Worm (Caenorhabditis elegans) whole organism, L4 larva: ENCODE measurements around the gene C33A12.19.

ENCODE experiments used
- D1046.2 ChIP-seq: fragments of 200-800 bp; sonication (Bioruptor generic); IDR thresholded peaks from 2 replicates; pipeline ENCODE4 v1.3.6; 2022; ENCODE audit warnings: missing genetic modification characterization, missing compliant biosample characterization
- F10B5.3 ChIP-seq: sonication (generic microtip); optimal IDR thresholded peaks from 2 replicates; lab custom pipeline; 2016; ENCODE audit warnings: mild to moderate bottlenecking, missing genetic modification characterization, missing compliant biosample characterization
- F37D6.2 ChIP-seq: sonication (generic microtip); optimal IDR thresholded peaks from 2 replicates; lab custom pipeline; 2016; ENCODE audit warnings: mild to moderate bottlenecking, missing genetic modification characterization, missing compliant biosample characterization
- F44E2.7 ChIP-seq: fragments of 200-800 bp; sonication (Bioruptor generic); IDR thresholded peaks from 2 replicates; pipeline ENCODE4 v2.1.2; 2022; ENCODE audit warnings: missing genetic modification characterization, missing compliant biosample characterization
- R02D3.7 ChIP-seq: fragments of 150-350 bp; sonication (generic microtip); optimal IDR thresholded peaks from 3 replicates; lab custom pipeline; 2014; ENCODE audit warnings: missing biosample characterization, missing genetic modification characterization
- T20F7.1 ChIP-seq: fragments of 200-800 bp; sonication (Bioruptor generic); optimal IDR thresholded peaks from 2 replicates; lab custom pipeline; 2018; ENCODE audit warnings: mild to moderate bottlenecking, missing genetic modification characterization, missing compliant biosample characterization
- Y105C5A.15 ChIP-seq: fragments of 200-800 bp; sonication (Bioruptor generic); IDR thresholded peaks from 2 replicates; pipeline ENCODE4 v1.3.6; 2022; ENCODE audit warnings: missing genetic modification characterization, missing compliant biosample characterization
- Y5F2A.4 ChIP-seq: fragments of 200-800 bp; sonication (Bioruptor generic); optimal IDR thresholded peaks from 2 replicates; lab custom pipeline; 2018; ENCODE audit warnings: mild to moderate bottlenecking, missing genetic modification characterization, missing compliant biosample characterization
- ZK337.2 ChIP-seq: fragments of 200-800 bp; sonication (Bioruptor generic); IDR thresholded peaks from 2 replicates; pipeline ENCODE4 v1.3.6; 2022; ENCODE audit warnings: missing genetic modification reagents, missing genetic modification characterization, missing compliant biosample characterization
- aha-1 ChIP-seq: fragments of 150-350 bp; peaks from one replicate; lab custom pipeline; 2014; ENCODE audit warnings: missing biosample characterization, missing genetic modification characterization
- aly-2 ChIP-seq: sonication (generic microtip); optimal IDR thresholded peaks from 2 replicates; lab custom pipeline; 2018; ENCODE audit warnings: missing biosample characterization, missing genetic modification characterization
- ama-1 ChIP-seq: fragments of 150-350 bp; optimal IDR thresholded peaks from 2 replicates; lab custom pipeline; 2014; ENCODE audit warnings: inconsistent platforms, mixed read lengths
- ceh-62 ChIP-seq: sonication (generic microtip); optimal IDR thresholded peaks from 2 replicates; lab custom pipeline; 2017; ENCODE audit warnings: missing biosample characterization, missing genetic modification characterization
- ces-1 ChIP-seq: fragments of 150-350 bp; sonication (generic microtip); optimal IDR thresholded peaks from 4 replicates; lab custom pipeline; 2014; ENCODE audit warnings: missing biosample characterization, missing genetic modification reagents, missing genetic modification characterization
- daf-12 ChIP-seq: fragments of 150-350 bp; optimal IDR thresholded peaks from 2 replicates; lab custom pipeline; 2014; ENCODE audit warnings: missing biosample characterization, missing genetic modification reagents, missing genetic modification characterization
- dve-1 ChIP-seq: sonication (generic microtip); optimal IDR thresholded peaks from 2 replicates; lab custom pipeline; 2017; ENCODE audit warnings: antibody characterized with exemption, mild to moderate bottlenecking, missing genetic modification characterization, missing compliant biosample characterization; ENCODE audit not compliant: insufficient read depth
- egl-27 ChIP-seq: sonication (generic microtip); optimal IDR thresholded peaks from 3 replicates; lab custom pipeline; 2017; ENCODE audit warnings: missing biosample characterization, missing genetic modification reagents, missing genetic modification characterization
- egl-43 ChIP-seq: fragments of 200-800 bp; sonication (Bioruptor generic); IDR thresholded peaks from 2 replicates; pipeline ENCODE4 v1.3.6; 2022; ENCODE audit warnings: missing genetic modification reagents, missing genetic modification characterization, missing compliant biosample characterization
- fkh-10 ChIP-seq: fragments of 150-350 bp; optimal IDR thresholded peaks from 2 replicates; lab custom pipeline; 2014; ENCODE audit warnings: missing biosample characterization, missing genetic modification reagents, missing genetic modification characterization
- hif-1 ChIP-seq, 2 experiments: sonication (generic microtip); optimal IDR thresholded peaks; 2 replicates each; lab custom pipeline; 2016 to 2017; ENCODE audit warnings: missing compliant biosample characterization in 2 of 2, missing genetic modification characterization in 2 of 2, missing genetic modification reagents in 2 of 2, missing genotype in 2 of 2, mild to moderate bottlenecking in 1 of 2
- jun-1 ChIP-seq: fragments of 150-350 bp; optimal IDR thresholded peaks from 2 replicates; lab custom pipeline; 2014; ENCODE audit warnings: missing biosample characterization, missing genetic modification reagents, missing genetic modification characterization
- lim-7 ChIP-seq: fragments of 200-800 bp; sonication (Bioruptor generic); IDR thresholded peaks from 2 replicates; pipeline ENCODE4 v1.3.6; 2022; ENCODE audit warnings: missing genetic modification characterization, missing compliant biosample characterization
- lin-15B ChIP-seq: fragments of 150-350 bp; sonication (generic microtip); optimal IDR thresholded peaks from 3 replicates; lab custom pipeline; 2014; ENCODE audit warnings: missing biosample characterization, missing genetic modification characterization
- lin-39 ChIP-seq: fragments of 150-350 bp; optimal IDR thresholded peaks from 2 replicates; lab custom pipeline; 2014; ENCODE audit warnings: missing biosample characterization, missing genetic modification reagents, missing genetic modification characterization
- lir-3 ChIP-seq: sonication (generic microtip); optimal IDR thresholded peaks from 2 replicates; lab custom pipeline; 2016; ENCODE audit warnings: mild to moderate bottlenecking, missing genetic modification characterization, missing compliant biosample characterization
- madf-5 ChIP-seq, 2 experiments: fragments of 200-800 bp; sonication (Bioruptor generic); IDR thresholded peaks; 2 replicates each; pipeline ENCODE4 v1.3.6; 2022; ENCODE audit warnings: missing compliant biosample characterization in 2 of 2, missing genetic modification characterization in 2 of 2
- mdl-1 ChIP-seq, 2 experiments: fragments of 150-350 bp in 1 of 2; sonication (generic microtip) in 1 of 2; optimal IDR thresholded peaks; 2 replicates each; lab custom pipeline; 2014 to 2017; ENCODE audit warnings: missing biosample characterization in 2 of 2, missing genetic modification characterization in 2 of 2
- mxl-2 ChIP-seq: fragments of 200-800 bp; sonication (Bioruptor generic); conservative IDR thresholded peaks from 2 replicates; pipeline ENCODE4 v1.3.6; 2022; ENCODE audit warnings: missing genetic modification reagents, missing genetic modification characterization, missing compliant biosample characterization
- mxl-3 ChIP-seq: fragments of 200-800 bp; sonication (Bioruptor generic); optimal IDR thresholded peaks from 2 replicates; lab custom pipeline; 2018; ENCODE audit warnings: mild to moderate bottlenecking, missing genetic modification characterization, missing compliant biosample characterization
- nhr-102 ChIP-seq: sonication (generic microtip); optimal IDR thresholded peaks from 2 replicates; lab custom pipeline; 2016; ENCODE audit warnings: mild to moderate bottlenecking, missing genetic modification characterization, moderate library complexity, missing compliant biosample characterization
- nhr-11 ChIP-seq: fragments of 150-350 bp; optimal IDR thresholded peaks from 2 replicates; lab custom pipeline; 2014; ENCODE audit warnings: missing biosample characterization, missing genetic modification characterization
- nhr-25 ChIP-seq: sonication (generic microtip); optimal IDR thresholded peaks from 2 replicates; lab custom pipeline; 2017; ENCODE audit warnings: missing genetic modification characterization, mild to moderate bottlenecking, missing compliant biosample characterization, antibody characterized with exemption, moderate library complexity, borderline replicate concordance; ENCODE audit not compliant: insufficient read depth
- nhr-28 ChIP-seq: fragments of 150-350 bp; optimal IDR thresholded peaks from 2 replicates; lab custom pipeline; 2014; ENCODE audit warnings: missing biosample characterization, missing genetic modification characterization
- nhr-48 ChIP-seq: sonication (generic microtip); optimal IDR thresholded peaks from 2 replicates; lab custom pipeline; 2016; ENCODE audit warnings: mild to moderate bottlenecking, missing genetic modification characterization, missing compliant biosample characterization
- nhr-6 ChIP-seq: fragments of 150-350 bp; optimal IDR thresholded peaks from 2 replicates; lab custom pipeline; 2014; ENCODE audit warnings: missing biosample characterization, missing genetic modification characterization
- nhr-77 ChIP-seq: fragments of 150-350 bp; optimal IDR thresholded peaks from 2 replicates; lab custom pipeline; 2014; ENCODE audit warnings: missing biosample characterization, missing genetic modification characterization
- saeg-2 ChIP-seq: fragments of 200-800 bp; sonication (Bioruptor generic); IDR thresholded peaks from 2 replicates; pipeline ENCODE4 v1.3.6; 2022; ENCODE audit warnings: missing genetic modification reagents, missing genetic modification characterization, missing compliant biosample characterization
- sdz-12 ChIP-seq: fragments of 200-800 bp; sonication (Bioruptor generic); optimal IDR thresholded peaks from 2 replicates; lab custom pipeline; 2018; ENCODE audit warnings: mild to moderate bottlenecking, missing genetic modification characterization, missing compliant biosample characterization
- set-16 ChIP-seq: fragments of 200-800 bp; sonication (Bioruptor generic); IDR thresholded peaks from 2 replicates; pipeline ENCODE4 v1.3.6; 2022; ENCODE audit warnings: missing genetic modification reagents, missing genetic modification characterization, missing compliant biosample characterization
- snpc-1.2 ChIP-seq: fragments of 200-800 bp; sonication (Bioruptor generic); IDR thresholded peaks from 2 replicates; pipeline ENCODE4 v1.3.6; 2022; ENCODE audit warnings: missing genetic modification reagents, missing genetic modification characterization, missing compliant biosample characterization
- snpc-4 ChIP-seq: fragments of 150-350 bp; optimal IDR thresholded peaks from 2 replicates; lab custom pipeline; 2014; ENCODE audit warnings: missing biosample characterization, missing genetic modification characterization
- tra-1 ChIP-seq: fragments of 200-800 bp; sonication (Bioruptor generic); IDR thresholded peaks from 2 replicates; pipeline ENCODE4 v1.3.6; 2022; ENCODE audit warnings: missing genetic modification reagents, missing genetic modification characterization, missing compliant biosample characterization
- unc-130 ChIP-seq: sonication (generic microtip); optimal IDR thresholded peaks from 2 replicates; lab custom pipeline; 2016; ENCODE audit warnings: missing genetic modification reagents, missing genetic modification characterization, missing compliant biosample characterization
- zip-11 ChIP-seq: fragments of 200-800 bp; sonication (Bioruptor generic); IDR thresholded peaks from 2 replicates; pipeline ENCODE4 v1.3.6; 2022; ENCODE audit warnings: missing genetic modification characterization, missing compliant biosample characterization
- zip-2 ChIP-seq: fragments of 150-350 bp; optimal IDR thresholded peaks from 2 replicates; lab custom pipeline; 2014; ENCODE audit warnings: missing biosample characterization, missing genetic modification characterization
- ztf-7 ChIP-seq: fragments of 150-350 bp; optimal IDR thresholded peaks from 2 replicates; lab custom pipeline; 2014; ENCODE audit warnings: missing biosample characterization, missing genetic modification characterization

The C33A12.19 gene

DNA sequence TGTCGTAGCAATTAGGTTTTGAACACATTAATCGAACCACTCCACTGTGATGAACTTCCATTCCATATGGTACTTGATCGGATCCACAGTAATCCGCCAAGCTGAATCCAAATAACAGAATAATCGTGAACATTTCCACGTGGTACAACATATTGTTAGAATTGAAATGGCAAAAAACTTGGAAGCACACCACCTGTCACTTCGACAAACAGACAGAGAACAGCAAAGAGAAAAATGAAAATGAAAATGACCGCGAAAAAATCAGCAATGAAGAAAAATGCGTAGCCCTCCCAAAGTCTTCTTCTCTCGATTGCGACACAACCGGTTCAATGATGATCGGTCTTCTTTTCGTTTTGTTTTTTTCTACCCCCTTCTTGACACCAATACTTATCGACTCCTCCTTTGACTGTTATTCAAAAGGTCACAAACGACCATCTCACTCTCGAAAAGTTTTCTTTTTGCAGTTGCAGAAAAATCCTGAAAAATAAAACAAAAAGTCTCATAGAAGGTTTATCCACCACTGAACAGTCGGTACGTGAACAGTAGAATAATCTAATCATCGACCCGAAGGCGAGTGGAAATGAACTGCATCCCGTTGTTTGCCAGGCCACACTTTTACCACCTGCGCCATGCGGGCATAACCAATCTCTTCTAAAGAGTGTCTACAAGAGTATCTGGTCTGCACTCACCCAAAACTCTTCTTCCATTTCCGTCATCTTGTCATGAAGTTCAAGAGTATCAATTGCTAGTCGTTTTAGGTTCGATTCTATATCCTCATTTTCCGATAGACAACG is 39.5 kb upstream of the C33A12.19 start, which contains the start of gene wrt-3 (continued):
- peak; percentile 92 for TF ChIP-seq D1046.2 (GFP tag; lab: Robert Waterston, UW)
- peak; percentile 64 for TF ChIP-seq F10B5.3 (tag; lab: Kevin White, UChicago)
- no peak; the same call in 1 of the 2 replicates for TF ChIP-seq saeg-2 (GFP tag; lab: Robert Waterston, UW)
- TF ChIP-seq aha-1 (tag; lab: Kevin White, UChicago), result peak; percentile 86
- peak; percentile 67 for TF ChIP-seq unc-130 (GFP tag; lab: Kevin White, UChicago)
- no peak for TF ChIP-seq mdl-1 (tag; optimal IDR thresholded peaks at IDR 0.05; lab: Kevin White, UChicago)
- peak; percentile 93 for TF ChIP-seq sdz-12 (GFP tag; lab: Kevin White, UChicago)
- no peak for TF ChIP-seq nhr-102 (tag; lab: Kevin White, UChicago)
- TF ChIP-seq ZK337.2, result peak; percentile 72
- TF ChIP-seq nhr-28, result peak; percentile 13
- TF ChIP-seq egl-43, result no peak
- no peak for TF ChIP-seq lin-15B
- peak; percentile 80 for TF ChIP-seq lir-3 (tag; lab: Kevin White, UChicago)
- peak; percentile 40 for TF ChIP-seq R02D3.7 (tag; lab: Kevin White, UChicago)
- TF ChIP-seq dve-1 (tag; lab: Kevin White, UChicago), result no peak
- TF ChIP-seq zip-2, result no peak
- no peak for TF ChIP-seq egl-27 (tag; lab: Kevin White, UChicago)
- no peak for TF ChIP-seq F37D6.2
- TF ChIP-seq zip-11 (GFP tag; lab: Robert Waterston, UW), result peak; percentile 79; the same call in 1 of the 2 replicates
- TF ChIP-seq fkh-10 (GFP tag; lab: Kevin White, UChicago), result no peak
- no peak for TF ChIP-seq nhr-77 (tag; lab: Kevin White, UChicago)
- TF ChIP-seq nhr-25, result no peak
- no peak for TF ChIP-seq nhr-11 (tag; lab: Kevin White, UChicago)
- TF ChIP-seq Y5F2A.4 (GFP tag; lab: Kevin White, UChicago), result peak; percentile 89
- peak; percentile 68 for TF ChIP-seq T20F7.1 (GFP tag; lab: Kevin White, UChicago)
- TF ChIP-seq lin-39 (tag; lab: Kevin White, UChicago), result no peak
- TF ChIP-seq madf-5 (GFP tag; IDR thresholded peaks at IDR 0.05; lab: Robert Waterston, UW), result peak; percentile 89 to 92
- TF ChIP-seq ceh-62 (tag; lab: Kevin White, UChicago), result no peak
- peak; percentile 76 for TF ChIP-seq nhr-48
- TF ChIP-seq Y105C5A.15, result peak; percentile 94
- TF ChIP-seq mxl-2 (GFP tag; lab: Robert Waterston, UW), result 0 out of 2 replicates have a peak, but pooled peaks have one; percentile 20
- peak; percentile 32 for TF ChIP-seq nhr-6

DNA sequence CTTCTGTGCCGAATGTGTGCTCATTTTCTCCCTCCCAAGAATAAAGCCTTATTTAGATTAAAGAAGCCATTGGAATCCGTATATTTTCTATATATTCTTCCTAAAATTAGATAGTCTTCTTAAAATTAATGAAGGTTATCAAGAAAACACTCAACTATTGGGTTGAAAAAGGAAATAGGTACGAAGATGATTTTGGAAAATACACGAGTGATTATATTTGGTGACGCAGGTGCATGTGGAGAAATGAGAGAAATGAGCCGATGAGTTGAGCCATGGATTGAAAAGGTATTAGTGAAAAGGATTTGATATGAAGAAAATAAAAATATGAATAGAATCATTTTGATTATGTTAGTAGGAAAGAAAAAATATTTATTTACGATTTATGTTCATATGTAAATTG is 35.9 kb upstream of the C33A12.19 start, which contains the start of gene cng-3:
Gene cng-3 (minus strand): TSS at position 102 of the 400 bp plus-strand sequence.
- no peak for TF ChIP-seq aly-2 (tag; lab: Kevin White, UChicago)
- no peak for TF ChIP-seq F44E2.7
- no peak for TF ChIP-seq zip-2
- no peak for TF ChIP-seq ama-1 (lab: Kevin White, UChicago)
- TF ChIP-seq hif-1 (tag; optimal IDR thresholded peaks at IDR 0.05; lab: Kevin White, UChicago), result no peak
- no peak for TF ChIP-seq daf-12
- no peak for TF ChIP-seq snpc-1.2 (GFP tag; lab: Robert Waterston, UW)
- TF ChIP-seq lim-7, result no peak
- no peak for TF ChIP-seq Y5F2A.4 (GFP tag; lab: Kevin White, UChicago)
- no peak for TF ChIP-seq tra-1 (GFP tag; lab: Robert Waterston, UW)
- TF ChIP-seq lin-15B, result no peak
- no peak for TF ChIP-seq set-16 (GFP tag; lab: Robert Waterston, UW)
- no peak for TF ChIP-seq nhr-77 (tag; lab: Kevin White, UChicago)
- TF ChIP-seq fkh-10 (GFP tag; lab: Kevin White, UChicago), result no peak
- no peak for TF ChIP-seq ztf-7
- TF ChIP-seq jun-1 (tag; lab: Kevin White, UChicago), result no peak
- TF ChIP-seq ces-1, result no peak
- no peak for TF ChIP-seq mxl-3
- no peak for TF ChIP-seq snpc-4
- TF ChIP-seq, all 104 proteins: peak for 0
